Worm (Caenorhabditis elegans) whole organism, midembryonic: ENCODE results near the gene clp-2.

ENCODE experiments used
- cog-1 ChIP-seq: sonication (generic microtip); optimal IDR thresholded peaks from 2 replicates; lab custom pipeline; 2016; ENCODE audit warnings: missing genetic modification characterization, missing compliant biosample characterization
- ztf-29 ChIP-seq: fragments of 200-800 bp; sonication (Bioruptor generic); IDR thresholded peaks from 2 replicates; pipeline ENCODE4 v1.3.6; 2022; ENCODE audit warnings: missing genetic modification reagents, missing genetic modification characterization, missing compliant biosample characterization

DNA sequence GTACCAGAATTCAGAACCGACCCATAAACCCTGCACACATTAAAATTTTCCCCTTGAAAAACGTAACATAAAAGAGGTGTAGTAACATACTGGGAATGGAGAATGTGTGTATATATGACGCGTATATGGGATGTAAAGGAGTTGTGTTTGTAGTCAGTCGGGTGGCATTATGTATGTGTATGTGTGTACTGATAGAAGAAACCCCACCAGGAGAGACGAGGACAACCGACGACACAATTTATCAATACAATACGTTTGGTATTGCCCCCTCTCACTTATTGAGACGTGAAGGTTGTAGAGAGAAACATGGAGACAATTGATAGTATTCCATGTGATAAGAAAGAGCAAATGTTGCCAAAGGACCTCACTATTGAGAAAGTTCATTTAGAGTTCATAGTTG is 35.8 kb downstream of the clp-2 start:
- no peak for TF ChIP-seq ztf-29 (GFP tag; lab: Robert Waterston, UW)
- no peak for TF ChIP-seq cog-1 (tag; lab: Kevin White, UChicago)
